Worm (Caenorhabditis elegans) whole organism, young adult: ENCODE measurements around the gene chil-23.

Experiments used
- B0019.2 ChIP-seq: fragments of 200-800 bp; sonication (Bioruptor generic); conservative IDR thresholded peaks from 2 replicates; pipeline ENCODE4 v1.3.6; 2022; ENCODE audit warnings: missing genetic modification reagents, missing genetic modification characterization, missing compliant biosample characterization
- B0261.1 ChIP-seq: sonication (generic microtip); optimal IDR thresholded peaks from 2 replicates; lab custom pipeline; 2016; ENCODE audit warnings: mild to moderate bottlenecking, missing genetic modification characterization, moderate library complexity, missing compliant biosample characterization
- C06A6.2 ChIP-seq: fragments of 200-800 bp; sonication (Bioruptor generic); conservative IDR thresholded peaks from 2 replicates; pipeline ENCODE4 v1.3.6; 2022; ENCODE audit warnings: missing genetic modification characterization, missing compliant biosample characterization
- C17E4.6 ChIP-seq: fragments of 200-800 bp; sonication (Bioruptor generic); IDR thresholded peaks from 2 replicates; pipeline ENCODE4 v1.3.6; 2022; ENCODE audit warnings: missing genetic modification reagents, missing genetic modification characterization, missing compliant biosample characterization
- D2030.7 ChIP-seq: fragments of 200-800 bp; sonication (Bioruptor generic); IDR thresholded peaks from 2 replicates; pipeline ENCODE4 v1.3.6; 2022; ENCODE audit warnings: missing genetic modification reagents, missing genetic modification characterization, missing compliant biosample characterization
- F10E7.11 ChIP-seq: sonication (generic microtip); optimal IDR thresholded peaks from 2 replicates; lab custom pipeline; 2017; ENCODE audit warnings: mild to moderate bottlenecking, missing genetic modification characterization, moderate library complexity, missing compliant biosample characterization
- F33H1.4 ChIP-seq: fragments of 200-800 bp; sonication (Bioruptor generic); IDR thresholded peaks from 2 replicates; pipeline ENCODE4 v1.3.6; 2022; ENCODE audit warnings: missing genetic modification reagents, missing genetic modification characterization, missing compliant biosample characterization
- F52B5.7 ChIP-seq: sonication (generic microtip); optimal IDR thresholded peaks from 2 replicates; lab custom pipeline; 2016; ENCODE audit warnings: mild to moderate bottlenecking, missing genetic modification characterization, missing compliant biosample characterization
- F57A8.1 ChIP-seq: fragments of 200-800 bp; sonication (Bioruptor generic); optimal IDR thresholded peaks from 2 replicates; lab custom pipeline; 2018; ENCODE audit warnings: mild to moderate bottlenecking, missing genetic modification characterization, moderate library complexity, missing compliant biosample characterization
- K11D2.4 ChIP-seq: fragments of 200-800 bp; sonication (Bioruptor generic); IDR thresholded peaks from 2 replicates; pipeline ENCODE4 v1.3.6; 2022; ENCODE audit warnings: missing genetic modification reagents, missing genetic modification characterization, missing compliant biosample characterization
- T07F8.4 ChIP-seq: sonication (generic microtip); optimal IDR thresholded peaks from 2 replicates; lab custom pipeline; 2016; ENCODE audit warnings: mild to moderate bottlenecking, missing genetic modification characterization, moderate library complexity, missing compliant biosample characterization
- Y79H2A.3 ChIP-seq: fragments of 200-800 bp; sonication (Bioruptor generic); conservative IDR thresholded peaks from 2 replicates; pipeline ENCODE4 v1.3.6; 2022; ENCODE audit warnings: missing genetic modification reagents, missing genetic modification characterization, missing compliant biosample characterization
- Y95B8A.8 ChIP-seq: fragments of 200-800 bp; sonication (Bioruptor generic); IDR thresholded peaks from 2 replicates; pipeline ENCODE4 v1.3.6; 2022; ENCODE audit warnings: missing genetic modification reagents, missing genetic modification characterization, missing compliant biosample characterization
- akir-1 ChIP-seq: fragments of 200-800 bp; sonication (Bioruptor generic); optimal IDR thresholded peaks from 2 replicates; lab custom pipeline; 2018; ENCODE audit warnings: mild to moderate bottlenecking, missing genetic modification characterization, moderate library complexity, missing compliant biosample characterization
- ama-1 ChIP-seq, 3 experiments: fragments of 150-350 bp in 1 of 3; sonication (generic microtip) in 2 of 3; optimal IDR thresholded peaks; 2 replicates each; lab custom pipeline; 2014 to 2018; ENCODE audit warnings: missing biosample characterization in 2 of 3, missing genetic modification characterization in 2 of 3, missing genetic modification reagents in 2 of 3
- attf-5 ChIP-seq: fragments of 200-800 bp; sonication (Bioruptor generic); optimal IDR thresholded peaks from 2 replicates; lab custom pipeline; 2018; ENCODE audit warnings: mild to moderate bottlenecking, missing genetic modification characterization, missing compliant biosample characterization
- cebp-2 ChIP-seq: fragments of 200-800 bp; sonication (Bioruptor generic); IDR thresholded peaks from 2 replicates; pipeline ENCODE4 v1.3.6; 2022; ENCODE audit warnings: missing genetic modification characterization, missing compliant biosample characterization
- ceh-27 ChIP-seq: fragments of 200-800 bp; sonication (Bioruptor generic); optimal IDR thresholded peaks from 2 replicates; lab custom pipeline; 2018; ENCODE audit warnings: mild to moderate bottlenecking, missing genetic modification characterization, moderate library complexity, missing compliant biosample characterization
- ceh-79 ChIP-seq: sonication (generic microtip); optimal IDR thresholded peaks from 2 replicates; lab custom pipeline; 2017; ENCODE audit warnings: mild to moderate bottlenecking, missing genetic modification characterization, missing compliant biosample characterization
- chd-7 ChIP-seq: sonication (generic microtip); optimal IDR thresholded peaks from 2 replicates; lab custom pipeline; 2016; ENCODE audit warnings: mild to moderate bottlenecking, missing genetic modification characterization, moderate library complexity, missing compliant biosample characterization
- dox-1 ChIP-seq: fragments of 200-800 bp; sonication (Bioruptor generic); IDR thresholded peaks from 2 replicates; pipeline ENCODE4 v1.3.6; 2022; ENCODE audit warnings: missing genetic modification reagents, missing genetic modification characterization, missing compliant biosample characterization
- egl-44 ChIP-seq: fragments of 200-800 bp; sonication (Bioruptor generic); IDR thresholded peaks from 2 replicates; pipeline ENCODE4 v1.3.6; 2022; ENCODE audit warnings: missing genetic modification reagents, missing genetic modification characterization, missing compliant biosample characterization
- ekl-4 ChIP-seq: fragments of 200-800 bp; sonication (Bioruptor generic); IDR thresholded peaks from 2 replicates; pipeline ENCODE4 v1.3.6; 2022; ENCODE audit warnings: missing genetic modification reagents, missing genetic modification characterization, missing compliant biosample characterization
- fkh-3 ChIP-seq: sonication (generic microtip); optimal IDR thresholded peaks from 2 replicates; lab custom pipeline; 2016; ENCODE audit warnings: mild to moderate bottlenecking, missing genetic modification characterization, missing compliant biosample characterization
- hmg-20 ChIP-seq: fragments of 200-800 bp; sonication (Bioruptor generic); IDR thresholded peaks from 2 replicates; pipeline ENCODE4 v1.3.6; 2022; ENCODE audit warnings: missing genetic modification reagents, missing genetic modification characterization, missing compliant biosample characterization
- hrde-1 ChIP-seq: sonication (generic microtip); optimal IDR thresholded peaks from 2 replicates; lab custom pipeline; 2016; ENCODE audit warnings: missing genetic modification characterization, mild to moderate bottlenecking, missing compliant biosample characterization, moderate library complexity, missing genotype, missing genetic modification reagents, borderline replicate concordance
- lag-1 ChIP-seq: fragments of 200-800 bp; sonication (Bioruptor generic); IDR thresholded peaks from 2 replicates; pipeline ENCODE4 v1.3.6; 2022; ENCODE audit warnings: missing genetic modification reagents, missing genetic modification characterization, missing compliant biosample characterization
- let-607 ChIP-seq, 2 experiments: fragments of 200-800 bp in 1 of 2; sonication (Bioruptor generic) in 1 of 2; sonication (generic microtip) in 1 of 2; optimal IDR thresholded peaks; 2 replicates each; lab custom pipeline; 2016 to 2018; ENCODE audit warnings: mild to moderate bottlenecking in 2 of 2, missing compliant biosample characterization in 2 of 2, missing genetic modification characterization in 2 of 2, moderate library complexity in 2 of 2, missing genotype in 1 of 2
- lir-1 ChIP-seq: fragments of 200-800 bp; sonication (Bioruptor generic); conservative IDR thresholded peaks from 2 replicates; pipeline ENCODE4 v1.3.6; 2022; ENCODE audit warnings: missing genetic modification reagents, missing genetic modification characterization, missing compliant biosample characterization
- lsl-1 ChIP-seq: fragments of 200-800 bp; sonication (Bioruptor generic); optimal IDR thresholded peaks from 2 replicates; lab custom pipeline; 2018; ENCODE audit warnings: mild to moderate bottlenecking, missing genetic modification characterization, moderate library complexity, missing compliant biosample characterization
- mcd-1 ChIP-seq: fragments of 200-800 bp; sonication (Bioruptor generic); IDR thresholded peaks from 2 replicates; pipeline ENCODE4 v1.3.6; 2022; ENCODE audit warnings: missing genetic modification reagents, missing genetic modification characterization, missing compliant biosample characterization
- mel-28 ChIP-seq: sonication (generic microtip); optimal IDR thresholded peaks from 2 replicates; lab custom pipeline; 2016; ENCODE audit warnings: borderline replicate concordance, mild to moderate bottlenecking, missing genetic modification characterization, missing compliant biosample characterization
- mxl-1 ChIP-seq: sonication (generic microtip); optimal IDR thresholded peaks from 2 replicates; lab custom pipeline; 2016; ENCODE audit warnings: missing genetic modification characterization, missing compliant biosample characterization
- nfya-1 ChIP-seq: sonication (generic microtip); optimal IDR thresholded peaks from 2 replicates; lab custom pipeline; 2017; ENCODE audit warnings: antibody characterized with exemption, missing compliant biosample characterization, missing genetic modification characterization, borderline replicate concordance; ENCODE audit not compliant: insufficient read depth
- nfya-2 ChIP-seq: fragments of 200-800 bp; sonication (Bioruptor generic); IDR thresholded peaks from 2 replicates; pipeline ENCODE4 v1.3.6; 2022; ENCODE audit warnings: missing genetic modification reagents, missing genetic modification characterization, missing compliant biosample characterization
- nhr-179 ChIP-seq: sonication (generic microtip); optimal IDR thresholded peaks from 2 replicates; lab custom pipeline; 2016; ENCODE audit warnings: mild to moderate bottlenecking, missing genetic modification characterization, missing compliant biosample characterization
- nhr-80 ChIP-seq: sonication (generic microtip); optimal IDR thresholded peaks from 2 replicates; lab custom pipeline; 2016; ENCODE audit warnings: missing genetic modification characterization, missing compliant biosample characterization
- nhr-90 ChIP-seq: sonication (generic microtip); optimal IDR thresholded peaks from 2 replicates; lab custom pipeline; 2016; ENCODE audit warnings: missing genotype, mild to moderate bottlenecking, missing genetic modification characterization, missing compliant biosample characterization
- pha-4 ChIP-seq: fragments of 150-350 bp; sonication (generic microtip); optimal IDR thresholded peaks from 2 replicates; lab custom pipeline; 2014; ENCODE audit warnings: missing biosample characterization, missing genetic modification reagents, missing genetic modification characterization
- rec-8 ChIP-seq, 2 experiments: sonication (generic microtip); optimal IDR thresholded peaks; 2 replicates each; lab custom pipeline; 2016; ENCODE audit warnings: mild to moderate bottlenecking in 2 of 2, missing genetic modification characterization in 2 of 2, missing genetic modification reagents in 2 of 2, missing genotype in 2 of 2, missing biosample characterization in 1 of 2, missing compliant biosample characterization in 1 of 2, moderate library complexity in 1 of 2
- snpc-1.1 ChIP-seq: sonication (generic microtip); optimal IDR thresholded peaks from 2 replicates; lab custom pipeline; 2017; ENCODE audit warnings: missing genetic modification characterization, mild to moderate bottlenecking, missing compliant biosample characterization, antibody characterized with exemption, moderate library complexity, missing genotype, missing genetic modification reagents; ENCODE audit not compliant: insufficient read depth
- ztf-18 ChIP-seq: sonication (generic microtip); optimal IDR thresholded peaks from 2 replicates; lab custom pipeline; 2016; ENCODE audit warnings: missing genotype, mild to moderate bottlenecking, missing genetic modification characterization, missing compliant biosample characterization
- ztf-3 ChIP-seq: fragments of 200-800 bp; sonication (Bioruptor generic); optimal IDR thresholded peaks from 2 replicates; lab custom pipeline; 2018; ENCODE audit warnings: mild to moderate bottlenecking, missing genetic modification characterization, missing compliant biosample characterization
- ztf-6 ChIP-seq: fragments of 200-800 bp; sonication (Bioruptor generic); IDR thresholded peaks from 2 replicates; pipeline ENCODE4 v1.3.6; 2022; ENCODE audit warnings: missing genetic modification reagents, missing genetic modification characterization, missing compliant biosample characterization

The chil-23 gene

ce11 chrII:9490589-9490988 is 22.2 kb upstream of the chil-23 start:
- TF ChIP-seq nhr-179 (tag; lab: Kevin White, UChicago), result no peak

ce11 chrII:9489922-9490321 is 21.5 kb upstream of the chil-23 start:
- no peak for TF ChIP-seq mxl-1 (tag; lab: Kevin White, UChicago)
- no peak for TF ChIP-seq C17E4.6 (GFP tag; lab: Robert Waterston, UW)
- no peak for TF ChIP-seq attf-5 (GFP tag; lab: Kevin White, UChicago)
- no peak for TF ChIP-seq lsl-1
- no peak for TF ChIP-seq ceh-79
- TF ChIP-seq B0261.1, result no peak
- TF ChIP-seq B0019.2 (GFP tag; lab: Robert Waterston, UW), result no peak
- no peak for TF ChIP-seq snpc-1.1 (tag; lab: Kevin White, UChicago)
- TF ChIP-seq D2030.7 (GFP tag; lab: Robert Waterston, UW), result no peak
- no peak for TF ChIP-seq egl-44 (GFP tag; lab: Robert Waterston, UW)
- no peak for TF ChIP-seq mcd-1
- no peak for TF ChIP-seq nfya-1 (tag; lab: Kevin White, UChicago)
- no peak for TF ChIP-seq lag-1 (GFP tag; lab: Robert Waterston, UW)
- no peak for TF ChIP-seq ztf-3 (GFP tag; lab: Kevin White, UChicago)
- no peak for TF ChIP-seq let-607 (tag; optimal IDR thresholded peaks at IDR 0.05; lab: Kevin White, UChicago)

- TF ChIP-seq Y95B8A.8 (GFP tag; lab: Robert Waterston, UW), result no peak
- no peak for TF ChIP-seq mel-28
- no peak for TF ChIP-seq T07F8.4
- TF ChIP-seq ztf-18, result no peak
- no peak for TF ChIP-seq akir-1 (GFP tag; lab: Kevin White, UChicago)
- no peak for TF ChIP-seq lir-1 (GFP tag; lab: Robert Waterston, UW)
- TF ChIP-seq ztf-6, result no peak
- TF ChIP-seq ceh-27 (GFP tag; lab: Kevin White, UChicago), result peak; percentile 23
- no peak for TF ChIP-seq ama-1 (optimal IDR thresholded peaks at IDR 0.05; lab: Kevin White, UChicago)
- no peak for TF ChIP-seq ama-1 (GFP tag; optimal IDR thresholded peaks at IDR 0.05; lab: Kevin White, UChicago)
- no peak for TF ChIP-seq hrde-1 (tag; lab: Kevin White, UChicago)
- peak; percentile 70 for TF ChIP-seq chd-7 (tag; lab: Kevin White, UChicago)
- TF ChIP-seq K11D2.4 (GFP tag; lab: Robert Waterston, UW), result peak; percentile 62; the same call in 1 of the 2 replicates
- TF ChIP-seq pha-4 (tag; lab: Kevin White, UChicago), result no peak
- no peak for TF ChIP-seq F10E7.11 (tag; lab: Kevin White, UChicago)
- TF ChIP-seq nhr-90, result no peak
- TF ChIP-seq Y79H2A.3 (GFP tag; lab: Robert Waterston, UW), result no peak
- TF ChIP-seq nfya-2, result no peak
- TF ChIP-seq lag-1 (GFP tag; lab: Robert Waterston, UW), result no peak
- no peak for TF ChIP-seq F57A8.1
- no peak for TF ChIP-seq rec-8 (tag; optimal IDR thresholded peaks at IDR 0.05; lab: Kevin White, UChicago)
- TF ChIP-seq nhr-80 (tag; lab: Kevin White, UChicago), result peak; percentile 90
- no peak for TF ChIP-seq fkh-3 (tag; lab: Kevin White, UChicago)
- no peak for TF ChIP-seq F52B5.7 (tag; lab: Kevin White, UChicago)
- no peak for TF ChIP-seq F33H1.4
- TF ChIP-seq C06A6.2, result no peak; the same call in 1 of the 2 replicates
- no peak for TF ChIP-seq ekl-4 (GFP tag; lab: Robert Waterston, UW)
- TF ChIP-seq nhr-179 (tag; lab: Kevin White, UChicago), result no peak
- TF ChIP-seq lsl-1, result no peak
- TF ChIP-seq dox-1, result peak; percentile 44; the same call in 1 of the 2 replicates
- no peak for TF ChIP-seq cebp-2 (GFP tag; lab: Robert Waterston, UW)
- TF ChIP-seq hmg-20 (GFP tag; lab: Robert Waterston, UW), result no peak
These were observed 19.0 kb upstream of the chil-23 start, which contains the start of gene T19H5.4 for ce11 chrII:9487337-9487950. T19H5.4 (minus strand) TSS chrII:9487387.
